Fruit fly (Drosophila melanogaster) whole organism, embryonic: ENCODE measurements around the gene SerRS.

ENCODE experiments used
- Atf-2 ChIP-seq: fragments of 200-800 bp; sonication (Bioruptor generic); optimal IDR thresholded peaks from 2 replicates; lab custom pipeline; 2016; ENCODE audit warnings: missing biosample characterization, missing genetic modification characterization
- Awh ChIP-seq: fragments of 200-800 bp; sonication (Bioruptor generic); IDR thresholded peaks from 2 replicates; pipeline ENCODE4, ENCODE4 v1.3.6; 2022; ENCODE audit warnings: missing biosample characterization, missing genetic modification characterization
- Bdp1 ChIP-seq: fragments of 200-800 bp; sonication (Bioruptor generic); optimal IDR thresholded peaks from 3 replicates; lab custom pipeline; 2016; ENCODE audit warnings: missing biosample characterization, missing genetic modification characterization
- CG10321 ChIP-seq: fragments of 200-800 bp; sonication (Bioruptor generic); IDR thresholded peaks from 2 replicates; pipeline ENCODE4 v1.3.6; 2022; ENCODE audit warnings: missing biosample characterization, missing genetic modification characterization
- CG11247 ChIP-seq: fragments of 200-800 bp; sonication (Bioruptor generic); IDR thresholded peaks from 2 replicates; pipeline ENCODE4 v1.3.6; 2022; ENCODE audit warnings: missing biosample characterization, missing genetic modification characterization
- CG11695 ChIP-seq: fragments of 200-800 bp; sonication (Bioruptor generic); IDR thresholded peaks from 3 replicates; pipeline ENCODE4 v1.3.6; 2022; ENCODE audit warnings: missing biosample characterization, missing genetic modification characterization
- CG12942 ChIP-seq: fragments of 200-800 bp; sonication (Bioruptor generic); optimal IDR thresholded peaks from 3 replicates; lab custom pipeline; 2016; ENCODE audit warnings: missing biosample characterization, missing genetic modification characterization
- CG14050 ChIP-seq: fragments of 200-800 bp; sonication (Bioruptor generic); IDR thresholded peaks from 3 replicates; pipeline ENCODE4 v1.3.6; 2022; ENCODE audit warnings: missing biosample characterization, missing genetic modification characterization
- CG15073 ChIP-seq: fragments of 200-800 bp; sonication (Bioruptor generic); optimal IDR thresholded peaks from 2 replicates; lab custom pipeline; 2016; ENCODE audit warnings: missing biosample characterization, missing genetic modification characterization
- CG1603 ChIP-seq: fragments of 200-800 bp; sonication (Bioruptor generic); optimal IDR thresholded peaks from 2 replicates; lab custom pipeline; 2019; ENCODE audit warnings: missing biosample characterization, mild to moderate bottlenecking, missing genetic modification characterization, moderate library complexity
- CG17612 ChIP-seq: fragments of 200-800 bp; sonication (Bioruptor generic); IDR thresholded peaks from 2 replicates; pipeline ENCODE4 v1.3.6; 2022; ENCODE audit warnings: missing biosample characterization, missing genetic modification characterization
- CG18011 ChIP-seq: fragments of 200-800 bp; sonication (Bioruptor generic); optimal IDR thresholded peaks from 2 replicates; lab custom pipeline; 2017; ENCODE audit warnings: missing biosample characterization, missing genetic modification characterization, mild to moderate bottlenecking, moderate library complexity, missing genotype
- CG18599 ChIP-seq: fragments of 200-800 bp; sonication (Bioruptor generic); optimal IDR thresholded peaks from 3 replicates; lab custom pipeline; 2017; ENCODE audit warnings: missing biosample characterization, missing genetic modification characterization, mild to moderate bottlenecking, moderate library complexity, missing genetic modification reagents
- CG18764 ChIP-seq: fragments of 200-800 bp; sonication (Bioruptor generic); optimal IDR thresholded peaks from 3 replicates; lab custom pipeline; 2016; ENCODE audit warnings: missing biosample characterization, missing genetic modification characterization
- CG43689 ChIP-seq: fragments of 200-800 bp; sonication (Bioruptor generic); IDR thresholded peaks from 2 replicates; pipeline ENCODE4 v1.3.6; 2022; ENCODE audit warnings: missing biosample characterization, missing genetic modification characterization
- CG7963 ChIP-seq: fragments of 200-800 bp; sonication (Bioruptor generic); IDR thresholded peaks from 3 replicates; pipeline ENCODE4 v1.3.6; 2022; ENCODE audit warnings: missing biosample characterization, missing genetic modification characterization; ENCODE audit not compliant: partially characterized antibody
- D ChIP-seq, 2 experiments: fragments of 200-800 bp in 1 of 2; fragments of >200 bp in 1 of 2; sonication (Bioruptor generic) in 1 of 2; optimal IDR thresholded peaks; 2 replicates in 1 of 2; 3 replicates in 1 of 2; lab custom pipeline; 2017; ENCODE audit warnings: mild to moderate bottlenecking in 1 of 2, missing biosample characterization in 1 of 2, missing genetic modification characterization in 1 of 2, missing genetic modification reagents in 1 of 2
- Dad ChIP-seq: fragments of 200-800 bp; sonication (Bioruptor generic); optimal IDR thresholded peaks from 3 replicates; lab custom pipeline; 2016; ENCODE audit warnings: missing biosample characterization, missing genetic modification characterization
- H2.0 ChIP-seq: fragments of 200-800 bp; sonication (Bioruptor generic); IDR thresholded peaks from 2 replicates; pipeline ENCODE4 v1.3.6; 2022; ENCODE audit warnings: missing biosample characterization, missing genetic modification characterization
- Hr51 ChIP-seq, 2 experiments: fragments of 200-800 bp; sonication (Bioruptor generic); optimal IDR thresholded peaks; 2 replicates in 1 of 2; 3 replicates in 1 of 2; lab custom pipeline; 2016 to 2018; ENCODE audit warnings: missing biosample characterization in 2 of 2, missing genetic modification characterization in 2 of 2, mild to moderate bottlenecking in 1 of 2, moderate library complexity in 1 of 2
- Kr ChIP-seq: fragments of 200-800 bp; sonication (Bioruptor generic); optimal IDR thresholded peaks from 2 replicates; lab custom pipeline; 2017; ENCODE audit warnings: missing biosample characterization, mild to moderate bottlenecking, missing genetic modification characterization
- Lim3 ChIP-seq: fragments of 200-800 bp; sonication (Bioruptor generic); IDR thresholded peaks from 2 replicates; pipeline ENCODE4 v1.3.6; 2022; ENCODE audit warnings: missing biosample characterization, missing genetic modification characterization
- Ptx1 ChIP-seq: fragments of 200-800 bp; sonication (Bioruptor generic); IDR thresholded peaks from 2 replicates; pipeline ENCODE4 v1.3.6; 2022; ENCODE audit warnings: missing biosample characterization, missing genetic modification characterization
- Ravus ChIP-seq: fragments of 200-800 bp; sonication (Bioruptor generic); IDR thresholded peaks from 2 replicates; pipeline ENCODE4 v1.3.6; 2022; ENCODE audit warnings: missing biosample characterization, missing genetic modification characterization
- Sox102F ChIP-seq: fragments of 200-800 bp; sonication (Bioruptor generic); optimal IDR thresholded peaks from 2 replicates; lab custom pipeline; 2018; ENCODE audit warnings: missing biosample characterization, mild to moderate bottlenecking, missing genetic modification characterization, moderate library complexity
- Sry-β ChIP-seq: fragments of 200-800 bp; sonication (Bioruptor generic); optimal IDR thresholded peaks from 2 replicates; lab custom pipeline; 2018; ENCODE audit warnings: missing biosample characterization, mild to moderate bottlenecking, missing genetic modification characterization, moderate library complexity
- Trl ChIP-seq, 3 experiments: fragments of >200 bp in 2 of 3; fragments of 200-800 bp in 1 of 3; sonication (Bioruptor generic) in 1 of 3; optimal IDR thresholded peaks; 2 replicates in 1 of 3; 3 replicates in 2 of 3; lab custom pipeline; 2016 to 2017; ENCODE audit warnings: missing biosample characterization in 1 of 3, missing genetic modification characterization in 1 of 3
- abd-A ChIP-seq: fragments of 200-800 bp; sonication (Bioruptor generic); optimal IDR thresholded peaks from 3 replicates; lab custom pipeline; 2019; ENCODE audit warnings: missing biosample characterization, mild to moderate bottlenecking, missing genetic modification characterization, moderate library complexity
- aop ChIP-seq: fragments of 200-800 bp; sonication (Bioruptor generic); IDR thresholded peaks from 2 replicates; pipeline ENCODE4 v1.3.6; 2022; ENCODE audit warnings: missing biosample characterization, missing genetic modification characterization
- corto ChIP-seq: fragments of 200-800 bp; sonication (Bioruptor generic); optimal IDR thresholded peaks from 2 replicates; lab custom pipeline; 2016; ENCODE audit warnings: missing biosample characterization, mild to moderate bottlenecking, missing genetic modification characterization, moderate library complexity
- crc ChIP-seq: fragments of 200-800 bp; sonication (Bioruptor generic); optimal IDR thresholded peaks from 2 replicates; lab custom pipeline; 2016; ENCODE audit warnings: missing biosample characterization, missing genetic modification characterization
- crol ChIP-seq: fragments of 200-800 bp; sonication (Bioruptor generic); IDR thresholded peaks from 2 replicates; pipeline ENCODE4 v1.3.6; 2022; ENCODE audit warnings: missing biosample characterization, missing genetic modification characterization
- emc ChIP-seq: fragments of 200-800 bp; sonication (Bioruptor generic); optimal IDR thresholded peaks from 2 replicates; lab custom pipeline; 2016; ENCODE audit warnings: missing biosample characterization, missing genetic modification characterization
- ems ChIP-seq: fragments of 200-800 bp; sonication (Bioruptor generic); optimal IDR thresholded peaks from 3 replicates; lab custom pipeline; 2016; ENCODE audit warnings: missing biosample characterization, missing genetic modification characterization
- en ChIP-seq: fragments of 200-800 bp; sonication (Bioruptor generic); optimal IDR thresholded peaks from 2 replicates; lab custom pipeline; 2016; ENCODE audit warnings: missing biosample characterization, missing genetic modification characterization
- fru ChIP-seq: fragments of >200 bp; optimal IDR thresholded peaks from 2 replicates; lab custom pipeline; 2017
- insv ChIP-seq, 2 experiments: fragments of 200-800 bp; sonication (Bioruptor generic); optimal IDR thresholded peaks; 3 replicates each; lab custom pipeline; 2016 to 2018; ENCODE audit warnings: missing biosample characterization in 2 of 2, missing genetic modification characterization in 2 of 2
- jing ChIP-seq: fragments of 200-800 bp; sonication (Bioruptor generic); optimal IDR thresholded peaks from 2 replicates; lab custom pipeline; 2018; ENCODE audit warnings: missing biosample characterization, mild to moderate bottlenecking, missing genetic modification characterization
- nom ChIP-seq: fragments of 200-800 bp; sonication (Bioruptor generic); optimal IDR thresholded peaks from 2 replicates; lab custom pipeline; 2017; ENCODE audit warnings: missing biosample characterization, missing genetic modification characterization, mild to moderate bottlenecking, moderate library complexity, missing genetic modification reagents
- pfk ChIP-seq: fragments of 200-800 bp; sonication (Bioruptor generic); optimal IDR thresholded peaks from 2 replicates; lab custom pipeline; 2018; ENCODE audit warnings: missing biosample characterization, mild to moderate bottlenecking, missing genetic modification characterization, moderate library complexity
- pita ChIP-seq: fragments of 200-800 bp; sonication (Bioruptor generic); optimal IDR thresholded peaks from 2 replicates; lab custom pipeline; 2017; ENCODE audit warnings: missing biosample characterization, mild to moderate bottlenecking, missing genetic modification characterization
- pum ChIP-seq: fragments of 200-800 bp; sonication (Bioruptor generic); optimal IDR thresholded peaks from 2 replicates; lab custom pipeline; 2016; ENCODE audit warnings: missing biosample characterization, missing genetic modification characterization
- rib ChIP-seq: fragments of 200-800 bp; sonication (Bioruptor generic); IDR thresholded peaks from 2 replicates; pipeline ENCODE4 v1.3.6; 2022; ENCODE audit warnings: missing biosample characterization, missing genetic modification characterization
- salm ChIP-seq: fragments of 200-800 bp; sonication (Bioruptor generic); optimal IDR thresholded peaks from 2 replicates; lab custom pipeline; 2018; ENCODE audit warnings: missing biosample characterization, mild to moderate bottlenecking, missing genetic modification characterization
- sna ChIP-seq: fragments of 200-800 bp; sonication (Bioruptor generic); IDR thresholded peaks from 2 replicates; pipeline ENCODE4 v1.3.6; 2022; ENCODE audit warnings: missing biosample characterization, missing genetic modification characterization; ENCODE audit not compliant: partially characterized antibody
- sug ChIP-seq: fragments of 200-800 bp; optimal IDR thresholded peaks from 2 replicates; lab custom pipeline; 2019; ENCODE audit warnings: missing biosample characterization, mild to moderate bottlenecking, missing genetic modification characterization, moderate library complexity
- tll ChIP-seq, 2 experiments: fragments of 200-800 bp in 1 of 2; fragments of >200 bp in 1 of 2; sonication (Bioruptor generic) in 1 of 2; optimal IDR thresholded peaks; 2 replicates each; lab custom pipeline; 2017 to 2019; ENCODE audit warnings: missing biosample characterization in 2 of 2, missing genetic modification characterization in 2 of 2, mild to moderate bottlenecking in 1 of 2, moderate library complexity in 1 of 2
- toy ChIP-seq: fragments of 200-800 bp; sonication (Bioruptor generic); IDR thresholded peaks from 2 replicates; pipeline ENCODE4 v1.3.6; 2022; ENCODE audit warnings: missing biosample characterization, missing genetic modification characterization
- wek ChIP-seq: fragments of 200-800 bp; sonication (Bioruptor generic); optimal IDR thresholded peaks from 3 replicates; lab custom pipeline; 2018; ENCODE audit warnings: missing biosample characterization, mild to moderate bottlenecking, missing genetic modification characterization, moderate library complexity

SerRS gene

dm6 chr2L:3041918-3042615, 4.9 kb upstream of the SerRS start, which contains the start of gene CG17261 (continued):
- no peak for TF ChIP-seq pita (GFP tag; lab: Kevin White, UChicago)
- TF ChIP-seq Sox102F (GFP tag; lab: Kevin White, UChicago): peak; percentile 21
- no peak for TF ChIP-seq CG12942
- TF ChIP-seq wek (GFP tag; lab: Kevin White, UChicago): no peak
- no peak for TF ChIP-seq CG14050 (GFP tag; lab: Robert Waterston, UW)
- peak; percentile 37; the same call in 1 of the 3 replicates for TF ChIP-seq CG11695
- TF ChIP-seq Sry-β (GFP tag; lab: Kevin White, UChicago): no peak
- no peak for TF ChIP-seq Ptx1 (GFP tag; lab: Robert Waterston, UW)
- no peak for TF ChIP-seq Ravus (GFP tag; lab: Robert Waterston, UW)
- TF ChIP-seq CG43689: no peak
- no peak for TF ChIP-seq pfk (GFP tag; lab: Kevin White, UChicago)
- TF ChIP-seq CG15073 (GFP tag; lab: Kevin White, UChicago): no peak
- TF ChIP-seq Lim3: no peak
- TF ChIP-seq CG1603 (tag; lab: Kevin White, UChicago): peak; percentile 51
- peak; percentile 31 for TF ChIP-seq CG18011 (GFP tag; lab: Kevin White, UChicago)
- no peak for TF ChIP-seq insv (GFP tag; optimal IDR thresholded peaks at IDR 0.05; lab: Kevin White, UChicago)
- no peak for TF ChIP-seq Atf-2 (GFP tag; lab: Kevin White, UChicago)
- peak; percentile 23 for TF ChIP-seq ems (GFP tag; lab: Kevin White, UChicago)
- no peak for TF ChIP-seq Bdp1
- no peak for TF ChIP-seq CG11247 (GFP tag; lab: Robert Waterston, UW)
- TF ChIP-seq CG18764: no peak
- TF ChIP-seq sug: peak; percentile 93
- TF ChIP-seq en: peak; percentile 2
- TF ChIP-seq rib (GFP tag; lab: Robert Waterston, UW): peak; percentile 49; the same call in 1 of the 2 replicates
- TF ChIP-seq pum (GFP tag; lab: Kevin White, UChicago): no peak
- TF ChIP-seq Kr: no peak
- peak; percentile 62 for TF ChIP-seq crol (GFP tag; lab: Robert Waterston, UW)
- TF ChIP-seq fru (lab: Kevin White, UChicago): no peak
- peak; percentile 4 for TF ChIP-seq emc (GFP tag; lab: Kevin White, UChicago)
- no peak for TF ChIP-seq CG17612 (GFP tag; lab: Robert Waterston, UW)
- no peak for TF ChIP-seq aop (GFP tag; lab: Robert Waterston, UW)
- TF ChIP-seq CG10321: no peak
- no peak for TF ChIP-seq sna (GFP tag; lab: Robert Waterston, UW)
- no peak for TF ChIP-seq Awh (GFP tag; lab: Robert Waterston, UW)
- TF ChIP-seq salm (tag; lab: Kevin White, UChicago): no peak
- no peak for TF ChIP-seq jing
- TF ChIP-seq toy (GFP tag; lab: Robert Waterston, UW): no peak
- 0 out of 2 replicates have a peak, but pooled peaks have one; percentile 14 for TF ChIP-seq H2.0 (GFP tag; lab: Robert Waterston, UW)
- TF ChIP-seq crc (GFP tag; lab: Kevin White, UChicago): no peak
- no peak for TF ChIP-seq tll (GFP tag; optimal IDR thresholded peaks at IDR 0.05; lab: Kevin White, UChicago)
- no peak for TF ChIP-seq D (optimal IDR thresholded peaks at IDR 0.05; lab: Kevin White, UChicago)
- no peak for TF ChIP-seq D (GFP tag; optimal IDR thresholded peaks at IDR 0.05; lab: Kevin White, UChicago)
- TF ChIP-seq CG18599: peak; percentile 84
- TF ChIP-seq Trl (optimal IDR thresholded peaks at IDR 0.05; lab: Kevin White, UChicago): no peak
- TF ChIP-seq Trl (GFP tag; optimal IDR thresholded peaks at IDR 0.05; lab: Kevin White, UChicago): peak; percentile 37
- TF ChIP-seq CG7963: no peak
- TF ChIP-seq Hr51 (GFP tag; optimal IDR thresholded peaks at IDR 0.05; lab: Kevin White, UChicago): peak; percentile 21 to 35
- no peak for TF ChIP-seq abd-A (tag; lab: Kevin White, UChicago)
- no peak for TF ChIP-seq Dad (GFP tag; lab: Kevin White, UChicago)
- no peak for TF ChIP-seq nom
- no peak for TF ChIP-seq corto
